Worm (Caenorhabditis elegans): ENCODE results near the gene F22F7.4.
"Not testable (repeated sequence)": the region's sequence is repeated elsewhere in the genome, so short reads cannot be mapped to it uniquely, and the experiment has no call there.

- TF ChIP-seq ceh-36 (tag; optimal IDR thresholded peaks at IDR 0.05); tra-4 (tag; optimal IDR thresholded peaks at IDR 0.05); hmbx-1 (tag; optimal IDR thresholded peaks at IDR 0.05); ama-1 (optimal IDR thresholded peaks at IDR 0.05); tbx-11 (GFP tag; IDR thresholded peaks at IDR 0.05); B0310.2 (tag; optimal IDR thresholded peaks at IDR 0.05); pes-1 (GFP tag; IDR thresholded peaks at IDR 0.05); hmg-4 (GFP tag; optimal IDR thresholded peaks at IDR 0.05); sea-1 (GFP tag; conservative IDR thresholded peaks at IDR 0.05): not testable (repeated sequence)
These were observed 38.5 kb upstream of the F22F7.4 start, which contains the start of gene F22F7.12 for ce11 chrV:2144408-2144807.

Data from whole organism, early embryonic.